Fruit fly (Drosophila melanogaster) whole organism, embryonic: ENCODE data around the gene Spt6.
A peak's percentile ranks its signal among the peaks of the same experiment; 100 is the strongest.

Experiments used
- Abd-B ChIP-seq: fragments of 200-800 bp; sonication (Bioruptor generic); optimal IDR thresholded peaks from 2 replicates; lab custom pipeline; 2018; ENCODE audit warnings: missing biosample characterization, mild to moderate bottlenecking, missing genetic modification characterization, moderate library complexity
- Adf1 ChIP-seq: fragments of 200-800 bp; sonication (Bioruptor generic); IDR thresholded peaks from 2 replicates; pipeline ENCODE4 v1.3.6; 2022; ENCODE audit warnings: missing biosample characterization, missing genetic modification characterization
- Asciz ChIP-seq: fragments of 200-800 bp; sonication (Bioruptor generic); optimal IDR thresholded peaks from 2 replicates; lab custom pipeline; 2017; ENCODE audit warnings: missing biosample characterization, mild to moderate bottlenecking, missing genetic modification characterization, missing genetic modification reagents
- Blimp-1 ChIP-seq: fragments of 200-800 bp; sonication (Bioruptor generic); optimal IDR thresholded peaks from 3 replicates; lab custom pipeline; 2018; ENCODE audit warnings: missing biosample characterization, missing genetic modification characterization, mild to moderate bottlenecking, moderate library complexity, missing genetic modification reagents
- CG11398 ChIP-seq: fragments of 200-800 bp; sonication (Bioruptor generic); optimal IDR thresholded peaks from 2 replicates; lab custom pipeline; 2016; ENCODE audit warnings: missing biosample characterization, missing genetic modification characterization
- CG11696 ChIP-seq: fragments of 200-800 bp; sonication (Bioruptor generic); IDR thresholded peaks from 2 replicates; pipeline ENCODE4 v1.3.6; 2022; ENCODE audit warnings: missing biosample characterization, missing genetic modification characterization
- CG17359 ChIP-seq: fragments of 200-800 bp; sonication (Bioruptor generic); optimal IDR thresholded peaks from 3 replicates; lab custom pipeline; 2018; ENCODE audit warnings: missing biosample characterization, mild to moderate bottlenecking, missing genetic modification characterization, moderate library complexity
- CG2875 ChIP-seq: fragments of 200-800 bp; sonication (Bioruptor generic); optimal IDR thresholded peaks from 2 replicates; lab custom pipeline; 2017; ENCODE audit warnings: missing biosample characterization, mild to moderate bottlenecking, missing genetic modification characterization, missing genetic modification reagents
- CG30403 ChIP-seq: fragments of 200-800 bp; sonication (Bioruptor generic); optimal IDR thresholded peaks from 3 replicates; lab custom pipeline; 2016; ENCODE audit warnings: missing biosample characterization, missing genetic modification characterization
- CG32532 ChIP-seq: fragments of 200-800 bp; sonication (Bioruptor generic); IDR thresholded peaks from 2 replicates; pipeline ENCODE4 v1.3.6; 2022; ENCODE audit warnings: missing biosample characterization, missing genetic modification characterization
- CG3407 ChIP-seq: fragments of 200-800 bp; sonication (Bioruptor generic); optimal IDR thresholded peaks from 2 replicates; lab custom pipeline; 2018; ENCODE audit warnings: missing biosample characterization, mild to moderate bottlenecking, missing genetic modification characterization
- CG4328 ChIP-seq: fragments of 200-800 bp; sonication (Bioruptor generic); optimal IDR thresholded peaks from 3 replicates; lab custom pipeline; 2017; ENCODE audit warnings: missing biosample characterization, missing genetic modification reagents, missing genetic modification characterization
- CG43689 ChIP-seq: fragments of 200-800 bp; sonication (Bioruptor generic); IDR thresholded peaks from 2 replicates; pipeline ENCODE4 v1.3.6; 2022; ENCODE audit warnings: missing biosample characterization, missing genetic modification characterization
- CG7372 ChIP-seq: fragments of 200-800 bp; sonication (Bioruptor generic); IDR thresholded peaks from 2 replicates; pipeline ENCODE4 v1.3.6; 2022; ENCODE audit warnings: missing biosample characterization, missing genetic modification characterization
- CG8089 ChIP-seq: fragments of 200-800 bp; sonication (Bioruptor generic); optimal IDR thresholded peaks from 3 replicates; lab custom pipeline; 2016; ENCODE audit warnings: missing biosample characterization, missing genetic modification characterization
- D19A ChIP-seq: fragments of 200-800 bp; optimal IDR thresholded peaks from 3 replicates; lab custom pipeline; 2019; ENCODE audit warnings: missing biosample characterization, mild to moderate bottlenecking, missing genetic modification characterization, moderate library complexity
- Dip3 ChIP-seq: fragments of 200-800 bp; sonication (Bioruptor generic); optimal IDR thresholded peaks from 3 replicates; lab custom pipeline; 2016; ENCODE audit warnings: missing biosample characterization, missing genetic modification characterization
- ERR ChIP-seq: fragments of 200-800 bp; sonication (Bioruptor generic); optimal IDR thresholded peaks from 2 replicates; lab custom pipeline; 2016; ENCODE audit warnings: missing biosample characterization, missing genetic modification characterization
- Eip74EF ChIP-seq, 2 experiments: fragments of 200-800 bp in 1 of 2; fragments of >200 bp in 1 of 2; sonication (Bioruptor generic) in 1 of 2; optimal IDR thresholded peaks; 2 replicates each; lab custom pipeline; 2017 to 2019; ENCODE audit warnings: missing biosample characterization in 2 of 2, missing genetic modification characterization in 2 of 2, mild to moderate bottlenecking in 1 of 2, moderate library complexity in 1 of 2
- Elba2 ChIP-seq: fragments of 200-800 bp; sonication (Bioruptor generic); optimal IDR thresholded peaks from 3 replicates; lab custom pipeline; 2016; ENCODE audit warnings: missing biosample characterization, missing genetic modification characterization
- Jarid2 ChIP-seq: fragments of 200-800 bp; sonication (Bioruptor generic); optimal IDR thresholded peaks from 3 replicates; lab custom pipeline; 2017; ENCODE audit warnings: mild to moderate bottlenecking, missing biosample characterization, missing genetic modification reagents, missing genetic modification characterization
- MESR4 ChIP-seq: fragments of 200-800 bp; sonication (Bioruptor generic); optimal IDR thresholded peaks from 2 replicates; lab custom pipeline; 2018; ENCODE audit warnings: missing biosample characterization, mild to moderate bottlenecking, missing genetic modification characterization, moderate library complexity
- Med ChIP-seq: fragments of 200-800 bp; sonication (Bioruptor generic); peaks from one replicate; lab custom pipeline; 2016; ENCODE audit warnings: missing biosample characterization, missing genetic modification characterization, mild to moderate bottlenecking, inconsistent platforms, moderate library complexity
- NfI ChIP-seq: fragments of 200-800 bp; sonication (Bioruptor generic); optimal IDR thresholded peaks from 3 replicates; lab custom pipeline; 2018; ENCODE audit warnings: missing biosample characterization, mild to moderate bottlenecking, missing genetic modification characterization, moderate library complexity
- Optix ChIP-seq: fragments of 200-800 bp; sonication (Bioruptor generic); IDR thresholded peaks from 3 replicates; pipeline ENCODE4 v1.3.6; 2022; ENCODE audit warnings: missing biosample characterization, missing genetic modification characterization
- Sox102F ChIP-seq: fragments of 200-800 bp; sonication (Bioruptor generic); optimal IDR thresholded peaks from 2 replicates; lab custom pipeline; 2018; ENCODE audit warnings: missing biosample characterization, mild to moderate bottlenecking, missing genetic modification characterization, moderate library complexity
- cg ChIP-seq: fragments of 200-800 bp; sonication (Bioruptor generic); optimal IDR thresholded peaks from 3 replicates; lab custom pipeline; 2019; ENCODE audit warnings: missing biosample characterization, mild to moderate bottlenecking, missing genetic modification characterization, moderate library complexity
- chinmo ChIP-seq: fragments of 200-800 bp; sonication (Bioruptor generic); IDR thresholded peaks from 4 replicates; pipeline ENCODE4 v1.3.6; 2022; ENCODE audit warnings: missing biosample characterization, missing genetic modification characterization; ENCODE audit not compliant: partially characterized antibody
- ci ChIP-seq: fragments of 200-800 bp; sonication (Bioruptor generic); IDR thresholded peaks from 3 replicates; pipeline ENCODE4 v1.3.6; 2022; ENCODE audit warnings: missing biosample characterization, missing genetic modification characterization
- crol ChIP-seq: fragments of 200-800 bp; sonication (Bioruptor generic); IDR thresholded peaks from 2 replicates; pipeline ENCODE4 v1.3.6; 2022; ENCODE audit warnings: missing biosample characterization, missing genetic modification characterization
- dmrt11E ChIP-seq: fragments of 200-800 bp; sonication (Bioruptor generic); optimal IDR thresholded peaks from 3 replicates; lab custom pipeline; 2018; ENCODE audit warnings: missing biosample characterization, mild to moderate bottlenecking, missing genetic modification characterization, moderate library complexity
- dysf ChIP-seq: fragments of 200-800 bp; sonication (Bioruptor generic); IDR thresholded peaks from 3 replicates; pipeline ENCODE4 v1.3.6; 2022; ENCODE audit warnings: missing biosample characterization, missing genetic modification characterization
- emc ChIP-seq: fragments of 200-800 bp; sonication (Bioruptor generic); optimal IDR thresholded peaks from 2 replicates; lab custom pipeline; 2016; ENCODE audit warnings: missing biosample characterization, missing genetic modification characterization
- fru ChIP-seq: fragments of >200 bp; optimal IDR thresholded peaks from 2 replicates; lab custom pipeline; 2017
- ftz-f1 ChIP-seq: fragments of 200-800 bp; sonication (Bioruptor generic); optimal IDR thresholded peaks from 2 replicates; lab custom pipeline; 2016; ENCODE audit warnings: missing biosample characterization, missing genetic modification characterization
- fu2 ChIP-seq: fragments of 200-800 bp; sonication (Bioruptor generic); optimal IDR thresholded peaks from 2 replicates; lab custom pipeline; 2016; ENCODE audit warnings: missing biosample characterization, missing genetic modification characterization
- gfzf ChIP-seq: fragments of 200-800 bp; sonication (Bioruptor generic); optimal IDR thresholded peaks from 2 replicates; lab custom pipeline; 2016; ENCODE audit warnings: missing biosample characterization, mild to moderate bottlenecking, missing genetic modification characterization, moderate library complexity
- h ChIP-seq: fragments of >200 bp; optimal IDR thresholded peaks from 2 replicates; lab custom pipeline; 2017
- insv ChIP-seq, 2 experiments: fragments of 200-800 bp; sonication (Bioruptor generic); optimal IDR thresholded peaks; 3 replicates each; lab custom pipeline; 2016 to 2018; ENCODE audit warnings: missing biosample characterization in 2 of 2, missing genetic modification characterization in 2 of 2
- jing ChIP-seq: fragments of 200-800 bp; sonication (Bioruptor generic); optimal IDR thresholded peaks from 2 replicates; lab custom pipeline; 2018; ENCODE audit warnings: missing biosample characterization, mild to moderate bottlenecking, missing genetic modification characterization
- nerfin-1 ChIP-seq: fragments of 200-800 bp; sonication (Bioruptor generic); optimal IDR thresholded peaks from 3 replicates; lab custom pipeline; 2019; ENCODE audit warnings: missing biosample characterization, mild to moderate bottlenecking, missing genetic modification characterization, moderate library complexity
- pfk ChIP-seq: fragments of 200-800 bp; sonication (Bioruptor generic); optimal IDR thresholded peaks from 2 replicates; lab custom pipeline; 2018; ENCODE audit warnings: missing biosample characterization, mild to moderate bottlenecking, missing genetic modification characterization, moderate library complexity
- prd ChIP-seq, 3 experiments: fragments of >200 bp in 2 of 3; fragments of 200-800 bp in 1 of 3; sonication (Bioruptor generic) in 1 of 3; optimal IDR thresholded peaks in 2 of 3; IDR thresholded peaks in 1 of 3; 2 replicates in 2 of 3; 3 replicates in 1 of 3; pipeline versions ENCODE4 v1.3.6 to Lab custom; 2017 to 2022; ENCODE audit warnings: missing biosample characterization in 1 of 3, missing genetic modification characterization in 1 of 3
- sens ChIP-seq: fragments of 200-800 bp; sonication (Bioruptor generic); peaks from one replicate; lab custom pipeline; 2016; ENCODE audit warnings: missing biosample characterization, missing genetic modification characterization
- seq ChIP-seq: fragments of 200-800 bp; sonication (Bioruptor generic); IDR thresholded peaks from 2 replicates; pipeline ENCODE4 v1.3.6; 2022; ENCODE audit warnings: missing biosample characterization, missing genetic modification characterization
- sim ChIP-seq: fragments of 200-800 bp; sonication (Bioruptor generic); IDR thresholded peaks from 2 replicates; pipeline ENCODE4 v1.3.6; 2022; ENCODE audit warnings: missing biosample characterization, missing genetic modification characterization
- slou ChIP-seq: fragments of 200-800 bp; sonication (Bioruptor generic); optimal IDR thresholded peaks from 3 replicates; lab custom pipeline; 2016; ENCODE audit warnings: missing biosample characterization, missing genetic modification characterization
- toy ChIP-seq: fragments of 200-800 bp; sonication (Bioruptor generic); IDR thresholded peaks from 2 replicates; pipeline ENCODE4 v1.3.6; 2022; ENCODE audit warnings: missing biosample characterization, missing genetic modification characterization

Spt6 gene

DNA sequence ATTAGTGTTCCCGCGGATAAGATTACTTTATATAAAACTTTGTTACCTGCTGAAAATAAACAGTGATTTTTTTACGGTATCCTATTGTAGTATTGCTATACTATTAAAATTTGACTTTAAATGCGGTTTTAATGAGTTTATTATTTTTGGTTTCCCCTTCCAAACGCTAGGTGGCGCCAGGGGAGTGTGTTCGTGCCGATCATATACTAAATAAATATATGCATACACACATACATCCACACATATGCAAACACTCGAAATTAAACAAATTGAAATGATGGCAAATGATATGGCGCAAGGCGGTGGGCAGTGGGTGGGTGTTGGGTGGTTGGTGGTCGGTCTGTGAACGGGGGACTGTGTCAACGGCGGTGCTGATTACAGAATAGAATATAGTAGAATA lies 13.9 kb upstream of the Spt6 start (continued):
- no peak for TF ChIP-seq jing
- no peak for TF ChIP-seq seq (GFP tag; lab: Robert Waterston, UW)
- 0 out of 2 replicates have a peak, but pooled peaks have one; percentile 49 for TF ChIP-seq CG11696 (GFP tag; lab: Robert Waterston, UW)
- no peak for TF ChIP-seq Adf1 (GFP tag; lab: Robert Waterston, UW)
- TF ChIP-seq gfzf (GFP tag; lab: Kevin White, UChicago): no peak
- TF ChIP-seq D19A (tag; lab: Kevin White, UChicago): no peak
- TF ChIP-seq ci (GFP tag; lab: Robert Waterston, UW): 0 out of 3 replicates have a peak, but pooled peaks have one; percentile 27
- no peak for TF ChIP-seq Optix (GFP tag; lab: Robert Waterston, UW)
- TF ChIP-seq pfk: no peak
- no peak for TF ChIP-seq fu2 (GFP tag; lab: Kevin White, UChicago)
- TF ChIP-seq chinmo (GFP tag; lab: Robert Waterston, UW): 0 out of 4 replicates have a peak, but pooled peaks have one; percentile 38
- TF ChIP-seq CG2875 (GFP tag; lab: Kevin White, UChicago): peak; percentile 6
- TF ChIP-seq dysf (GFP tag; lab: Robert Waterston, UW): no peak
- no peak for TF ChIP-seq CG17359 (tag; lab: Kevin White, UChicago)
- no peak for TF ChIP-seq CG30403 (GFP tag; lab: Kevin White, UChicago)
- no peak for TF ChIP-seq dmrt11E (tag; lab: Kevin White, UChicago)
- TF ChIP-seq Sox102F (GFP tag; lab: Kevin White, UChicago): peak; percentile 12
- no peak for TF ChIP-seq ftz-f1 (GFP tag; lab: Kevin White, UChicago)

dm6 chrX:6254617-6255349 lies 12.8 kb upstream of the Spt6 start:
- TF ChIP-seq cg (GFP tag; lab: Kevin White, UChicago): peak; percentile 77
- peak; percentile 84 to 95 for TF ChIP-seq insv (GFP tag; optimal IDR thresholded peaks at IDR 0.05; lab: Kevin White, UChicago)
- peak; percentile 83 for TF ChIP-seq Elba2 (GFP tag; lab: Kevin White, UChicago)
- TF ChIP-seq crol (GFP tag; lab: Robert Waterston, UW): peak; percentile 67
- no peak for TF ChIP-seq D19A (tag; lab: Kevin White, UChicago)
- peak; percentile 60 for TF ChIP-seq Med
- TF ChIP-seq CG4328: no peak
- peak; percentile 19 for TF ChIP-seq nerfin-1
- peak; percentile 4 for TF ChIP-seq Jarid2
- TF ChIP-seq MESR4: peak; percentile 30
- no peak for TF ChIP-seq ERR
- TF ChIP-seq Eip74EF (GFP tag; optimal IDR thresholded peaks at IDR 0.05; lab: Kevin White, UChicago): no peak
- peak; percentile 37 for TF ChIP-seq sens (GFP tag; lab: Kevin White, UChicago)
- TF ChIP-seq ci (GFP tag; lab: Robert Waterston, UW): peak; percentile 25; the same call in 1 of the 3 replicates
- no peak for TF ChIP-seq CG7372 (GFP tag; lab: Robert Waterston, UW)

DNA sequence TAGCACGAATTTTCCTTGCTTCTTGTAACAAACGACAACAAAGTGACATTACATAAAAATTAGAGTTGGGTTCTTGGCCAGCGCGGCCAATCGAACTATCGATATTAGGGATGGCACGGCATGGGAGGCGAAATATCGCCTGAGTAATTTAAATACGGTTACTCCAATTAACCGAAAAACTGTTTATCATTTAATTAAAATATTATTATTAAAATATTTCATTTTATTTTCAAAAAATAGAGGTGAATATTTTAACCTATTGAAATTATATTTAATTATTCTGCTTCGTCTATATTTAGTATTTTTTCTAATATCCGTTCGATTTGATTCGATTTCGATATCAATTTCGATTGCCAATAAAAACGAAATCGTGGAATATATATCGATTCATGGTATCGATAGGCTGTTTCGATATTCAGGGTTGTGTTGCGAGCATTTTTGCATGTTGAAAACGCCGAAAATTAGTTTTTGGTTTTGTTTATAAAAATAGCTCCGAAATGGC lies 12.1 kb upstream of the Spt6 start, which contains the start of the genes Rbcn-3A and Spx:
Rbcn-3A (minus strand) TSS at position 74 of the 502 bp plus-strand sequence.
Spx (plus strand) TSS at position 409 of the 502 bp plus-strand sequence.
- TF ChIP-seq Dip3: no peak
- TF ChIP-seq h: no peak
- peak; percentile 21 for TF ChIP-seq slou (GFP tag; lab: Kevin White, UChicago)
- TF ChIP-seq CG32532 (GFP tag; lab: Robert Waterston, UW): peak; percentile 47
- no peak for TF ChIP-seq toy (GFP tag; lab: Robert Waterston, UW)
- TF ChIP-seq prd (optimal IDR thresholded peaks at IDR 0.05; lab: Kevin White, UChicago): no peak
- TF ChIP-seq prd (GFP tag; IDR thresholded peaks at IDR 0.05; lab: Robert Waterston, UW): peak; percentile 41; the same call in 1 of the 3 replicates
- peak; percentile 40 for TF ChIP-seq Abd-B (GFP tag; lab: Kevin White, UChicago)
- TF ChIP-seq CG43689 (GFP tag; lab: Robert Waterston, UW): no peak
- no peak for TF ChIP-seq Blimp-1
- no peak for TF ChIP-seq CG8089 (GFP tag; lab: Kevin White, UChicago)
- TF ChIP-seq fru (lab: Kevin White, UChicago): no peak
- no peak for TF ChIP-seq CG3407 (GFP tag; lab: Kevin White, UChicago)
- TF ChIP-seq Asciz (GFP tag; lab: Kevin White, UChicago): no peak
- TF ChIP-seq CG11398 (GFP tag; lab: Kevin White, UChicago): no peak
- TF ChIP-seq NfI (GFP tag; lab: Kevin White, UChicago): peak; percentile 48
- TF ChIP-seq sim (GFP tag; lab: Robert Waterston, UW): no peak
- TF ChIP-seq emc (GFP tag; lab: Kevin White, UChicago): no peak
